Worm (Caenorhabditis elegans): ENCODE data around the gene Y105C5A.1.

- TF ChIP-seq lsy-2 (tag; optimal IDR thresholded peaks at IDR 0.05) = no peak
- peak in 1 of 2 experiments; percentile 83 for TF ChIP-seq unc-62 (GFP tag; optimal IDR thresholded peaks at IDR 0.05 in 1 of 2)
- no peak for TF ChIP-seq unc-62 (tag; optimal IDR thresholded peaks at IDR 0.05)
- no peak for TF ChIP-seq gei-8 (GFP tag; optimal IDR thresholded peaks at IDR 0.05)
- TF ChIP-seq F49E8.2 (tag; optimal IDR thresholded peaks at IDR 0.05; ENCODE audit: borderline replicate concordance) = no peak
- TF ChIP-seq nhr-28 (tag; optimal IDR thresholded peaks at IDR 0.05) = no peak
These were observed 27.7 kb upstream of the Y105C5A.1 start for ce11 chrIV:15591975-15592374.

All from whole organism, L4 larva.